Fruit fly (Drosophila melanogaster): Measurements from ENCODE around the gene fbl.
A peak's percentile ranks its signal among the peaks of the same experiment; 100 is the strongest.

DNA sequence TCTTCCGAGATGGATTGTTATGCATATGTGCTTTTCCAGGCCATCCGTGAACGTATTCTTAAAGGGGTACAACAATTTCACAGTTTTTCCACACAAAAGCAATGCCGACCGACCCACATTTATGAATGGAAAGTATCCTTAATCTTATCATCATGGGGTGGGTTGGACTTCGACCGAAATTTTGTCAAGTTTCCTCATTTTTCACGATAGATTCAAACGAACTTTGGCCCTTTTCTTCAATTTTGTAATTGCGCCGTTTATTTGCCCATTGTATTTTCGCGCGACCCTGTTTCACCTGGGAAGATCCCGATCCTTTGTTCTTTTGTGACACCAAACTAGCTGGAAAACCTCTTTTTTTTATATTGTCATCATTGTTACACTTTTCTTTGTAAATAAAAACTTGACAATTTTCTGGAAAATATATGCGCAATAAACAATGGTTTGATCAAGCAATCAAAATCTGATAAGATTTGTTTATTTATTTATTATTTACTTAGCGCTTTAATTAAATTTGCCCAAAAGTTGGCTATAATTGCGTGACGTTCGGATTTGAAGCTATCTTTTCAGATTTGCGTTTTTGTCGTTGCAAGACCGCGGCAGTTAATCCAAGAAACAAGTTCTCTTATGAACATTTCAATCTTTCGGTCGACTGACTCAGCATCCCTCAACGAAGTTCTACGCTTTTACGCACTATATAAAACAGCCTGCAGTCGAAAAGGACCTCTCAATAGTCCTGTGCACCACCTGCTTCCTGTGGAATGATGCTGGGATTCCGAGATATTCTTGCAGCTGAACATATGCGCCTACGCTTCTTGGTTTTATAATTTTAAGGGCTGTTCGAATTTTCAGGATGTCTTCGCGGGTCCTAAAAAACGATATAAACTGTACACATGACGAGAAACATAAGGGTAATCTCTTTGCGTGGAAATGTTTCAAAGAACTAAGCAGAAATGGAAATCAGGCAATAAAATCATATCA lies 22.0 kb downstream of the fbl start:
- TF ChIP-seq CG7101 (tag; optimal IDR thresholded peaks at IDR 0.05) (peak; percentile 12), kay (GFP tag; ENCODE audit: borderline replicate concordance) (peak; percentile 14), CG1620 (GFP tag; optimal IDR thresholded peaks at IDR 0.05) (no peak), CG14711 (tag; optimal IDR thresholded peaks at IDR 0.05) (no peak), toe (GFP tag; optimal IDR thresholded peaks at IDR 0.05) (no peak), pad (GFP tag; optimal IDR thresholded peaks at IDR 0.05) (no peak), cnc (optimal IDR thresholded peaks at IDR 0.05) (no peak), CG11617 (GFP tag; optimal IDR thresholded peaks at IDR 0.05) (peak; percentile 12), CG33017 (tag; optimal IDR thresholded peaks at IDR 0.05) (peak; percentile 26), Hr96 (GFP tag; optimal IDR thresholded peaks at IDR 0.05) (no peak)
